Worm (Caenorhabditis elegans) whole organism, young adult: Measurements from ENCODE around the gene sel-9.

Experiments
- F39B2.1 ChIP-seq: fragments of 200-800 bp; sonication (Bioruptor generic); IDR thresholded peaks from 2 replicates; pipeline ENCODE4 v1.3.6; 2022; ENCODE audit warnings: missing genetic modification reagents, missing genetic modification characterization, missing compliant biosample characterization
- F57A8.1 ChIP-seq: fragments of 200-800 bp; sonication (Bioruptor generic); optimal IDR thresholded peaks from 2 replicates; lab custom pipeline; 2018; ENCODE audit warnings: mild to moderate bottlenecking, missing genetic modification characterization, moderate library complexity, missing compliant biosample characterization
- K11D2.4 ChIP-seq: fragments of 200-800 bp; sonication (Bioruptor generic); IDR thresholded peaks from 2 replicates; pipeline ENCODE4 v1.3.6; 2022; ENCODE audit warnings: missing genetic modification reagents, missing genetic modification characterization, missing compliant biosample characterization
- T07F8.4 ChIP-seq: sonication (generic microtip); optimal IDR thresholded peaks from 2 replicates; lab custom pipeline; 2016; ENCODE audit warnings: mild to moderate bottlenecking, missing genetic modification characterization, moderate library complexity, missing compliant biosample characterization
- Y79H2A.3 ChIP-seq: fragments of 200-800 bp; sonication (Bioruptor generic); conservative IDR thresholded peaks from 2 replicates; pipeline ENCODE4 v1.3.6; 2022; ENCODE audit warnings: missing genetic modification reagents, missing genetic modification characterization, missing compliant biosample characterization
- Y95B8A.8 ChIP-seq: fragments of 200-800 bp; sonication (Bioruptor generic); IDR thresholded peaks from 2 replicates; pipeline ENCODE4 v1.3.6; 2022; ENCODE audit warnings: missing genetic modification reagents, missing genetic modification characterization, missing compliant biosample characterization
- ZK185.1 ChIP-seq: sonication (generic microtip); optimal IDR thresholded peaks from 2 replicates; lab custom pipeline; 2016; ENCODE audit warnings: mild to moderate bottlenecking, missing genetic modification characterization, missing compliant biosample characterization; ENCODE audit not compliant: poor library complexity, severe bottlenecking
- aptf-2 ChIP-seq: fragments of 200-800 bp; sonication (Bioruptor generic); conservative IDR thresholded peaks from 2 replicates; pipeline ENCODE4 v1.3.6; 2022; ENCODE audit warnings: missing genetic modification reagents, missing genetic modification characterization, missing compliant biosample characterization
- ccch-3 ChIP-seq: fragments of 200-800 bp; sonication (Bioruptor generic); optimal IDR thresholded peaks from 2 replicates; lab custom pipeline; 2018; ENCODE audit warnings: mild to moderate bottlenecking, missing genetic modification characterization, missing compliant biosample characterization
- cebp-1 ChIP-seq, 2 experiments: fragments of 200-800 bp in 1 of 2; sonication (Bioruptor generic) in 1 of 2; sonication (generic microtip) in 1 of 2; IDR thresholded peaks in 1 of 2; optimal IDR thresholded peaks in 1 of 2; 2 replicates each; pipeline versions ENCODE4 v1.3.6 to Lab custom; 2017 to 2022; ENCODE audit warnings: missing compliant biosample characterization in 2 of 2, missing genetic modification characterization in 2 of 2, mild to moderate bottlenecking in 1 of 2, missing genetic modification reagents in 1 of 2, moderate library complexity in 1 of 2
- ceh-100 ChIP-seq: fragments of 200-800 bp; sonication (Bioruptor generic); IDR thresholded peaks from 2 replicates; pipeline ENCODE4 v1.3.6; 2022; ENCODE audit warnings: missing genetic modification reagents, missing genetic modification characterization, missing compliant biosample characterization
- ceh-91 ChIP-seq: fragments of 200-800 bp; sonication (Bioruptor generic); IDR thresholded peaks from 2 replicates; pipeline ENCODE4 v1.3.6; 2022; ENCODE audit warnings: missing genetic modification reagents, missing genetic modification characterization, missing compliant biosample characterization
- die-1 ChIP-seq: sonication (generic microtip); optimal IDR thresholded peaks from 2 replicates; lab custom pipeline; 2016; ENCODE audit warnings: missing genotype, mild to moderate bottlenecking, missing genetic modification characterization, missing compliant biosample characterization
- dpff-1 ChIP-seq: sonication (generic microtip); optimal IDR thresholded peaks from 2 replicates; lab custom pipeline; 2017; ENCODE audit warnings: mild to moderate bottlenecking, missing genetic modification characterization, missing compliant biosample characterization
- dpl-1 ChIP-seq: fragments of 150-350 bp; optimal IDR thresholded peaks from 2 replicates; lab custom pipeline; 2014; ENCODE audit warnings: missing biosample characterization, missing genetic modification reagents, missing genetic modification characterization
- egl-18 ChIP-seq: fragments of 200-800 bp; sonication (Bioruptor generic); IDR thresholded peaks from 2 replicates; pipeline ENCODE4 v1.3.6; 2022; ENCODE audit warnings: missing genetic modification reagents, missing genetic modification characterization, missing compliant biosample characterization
- egrh-3 ChIP-seq: fragments of 200-800 bp; sonication (Bioruptor generic); IDR thresholded peaks from 2 replicates; pipeline ENCODE4 v1.3.6; 2022; ENCODE audit warnings: missing genetic modification reagents, missing genetic modification characterization, missing compliant biosample characterization
- ekl-4 ChIP-seq: fragments of 200-800 bp; sonication (Bioruptor generic); IDR thresholded peaks from 2 replicates; pipeline ENCODE4 v1.3.6; 2022; ENCODE audit warnings: missing genetic modification reagents, missing genetic modification characterization, missing compliant biosample characterization
- gei-17 ChIP-seq: fragments of 200-800 bp; sonication (Bioruptor generic); optimal IDR thresholded peaks from 2 replicates; lab custom pipeline; 2018; ENCODE audit warnings: mild to moderate bottlenecking, missing genetic modification characterization, missing compliant biosample characterization
- hlh-12 ChIP-seq: sonication (generic microtip); optimal IDR thresholded peaks from 2 replicates; lab custom pipeline; 2016; ENCODE audit warnings: missing genetic modification characterization, missing compliant biosample characterization
- hmg-20 ChIP-seq: fragments of 200-800 bp; sonication (Bioruptor generic); IDR thresholded peaks from 2 replicates; pipeline ENCODE4 v1.3.6; 2022; ENCODE audit warnings: missing genetic modification reagents, missing genetic modification characterization, missing compliant biosample characterization
- hsf-1 ChIP-seq: fragments of 200-800 bp; sonication (Bioruptor generic); IDR thresholded peaks from 2 replicates; pipeline ENCODE4 v1.3.6; 2022; ENCODE audit warnings: missing genetic modification reagents, missing genetic modification characterization, missing compliant biosample characterization
- let-607 ChIP-seq, 2 experiments: fragments of 200-800 bp in 1 of 2; sonication (Bioruptor generic) in 1 of 2; sonication (generic microtip) in 1 of 2; optimal IDR thresholded peaks; 2 replicates each; lab custom pipeline; 2016 to 2018; ENCODE audit warnings: mild to moderate bottlenecking in 2 of 2, missing compliant biosample characterization in 2 of 2, missing genetic modification characterization in 2 of 2, moderate library complexity in 2 of 2, missing genotype in 1 of 2
- lin-35 ChIP-seq, 3 experiments: fragments of 150-350 bp in 2 of 3; sonication (generic microtip) in 1 of 3; optimal IDR thresholded peaks; 2 replicates each; lab custom pipeline; 2014 to 2018; ENCODE audit warnings: missing biosample characterization in 3 of 3, missing genetic modification characterization in 3 of 3, missing genetic modification reagents in 3 of 3
- lin-54 ChIP-seq: fragments of 200-800 bp; sonication (Bioruptor generic); optimal IDR thresholded peaks from 2 replicates; lab custom pipeline; 2018; ENCODE audit warnings: mild to moderate bottlenecking, missing genetic modification characterization, missing compliant biosample characterization
- lir-1 ChIP-seq: fragments of 200-800 bp; sonication (Bioruptor generic); conservative IDR thresholded peaks from 2 replicates; pipeline ENCODE4 v1.3.6; 2022; ENCODE audit warnings: missing genetic modification reagents, missing genetic modification characterization, missing compliant biosample characterization
- lsl-1 ChIP-seq: fragments of 200-800 bp; sonication (Bioruptor generic); optimal IDR thresholded peaks from 2 replicates; lab custom pipeline; 2018; ENCODE audit warnings: mild to moderate bottlenecking, missing genetic modification characterization, moderate library complexity, missing compliant biosample characterization
- madf-3 ChIP-seq: fragments of 200-800 bp; sonication (Bioruptor generic); IDR thresholded peaks from 2 replicates; pipeline ENCODE4 v1.3.6; 2022; ENCODE audit warnings: missing genetic modification reagents, missing genetic modification characterization, missing compliant biosample characterization
- madf-6 ChIP-seq: fragments of 200-800 bp; sonication (Bioruptor generic); IDR thresholded peaks from 2 replicates; pipeline ENCODE4 v1.3.6; 2022; ENCODE audit warnings: missing genetic modification reagents, missing genetic modification characterization, missing compliant biosample characterization
- madf-8 ChIP-seq: fragments of 200-800 bp; sonication (Bioruptor generic); conservative IDR thresholded peaks from 2 replicates; pipeline ENCODE4 v1.3.6; 2022; ENCODE audit warnings: missing genetic modification reagents, missing genetic modification characterization, missing compliant biosample characterization
- mel-28 ChIP-seq: sonication (generic microtip); optimal IDR thresholded peaks from 2 replicates; lab custom pipeline; 2016; ENCODE audit warnings: borderline replicate concordance, mild to moderate bottlenecking, missing genetic modification characterization, missing compliant biosample characterization
- mes-4 ChIP-seq: sonication (generic microtip); optimal IDR thresholded peaks from 2 replicates; lab custom pipeline; 2016; ENCODE audit warnings: missing genotype, missing genetic modification characterization, missing compliant biosample characterization
- mxl-1 ChIP-seq: sonication (generic microtip); optimal IDR thresholded peaks from 2 replicates; lab custom pipeline; 2016; ENCODE audit warnings: missing genetic modification characterization, missing compliant biosample characterization
- pbrm-1 ChIP-seq: fragments of 200-800 bp; sonication (Bioruptor generic); IDR thresholded peaks from 2 replicates; pipeline ENCODE4 v1.3.6; 2022; ENCODE audit warnings: missing genetic modification reagents, missing genetic modification characterization, missing compliant biosample characterization
- repo-1 ChIP-seq: sonication (generic microtip); optimal IDR thresholded peaks from 2 replicates; lab custom pipeline; 2017; ENCODE audit warnings: mild to moderate bottlenecking, missing genetic modification characterization, missing compliant biosample characterization
- snpc-1.3 ChIP-seq: sonication (generic microtip); optimal IDR thresholded peaks from 2 replicates; lab custom pipeline; 2017; ENCODE audit warnings: missing genetic modification characterization, mild to moderate bottlenecking, missing compliant biosample characterization, antibody characterized with exemption, moderate library complexity, missing genotype, missing genetic modification reagents; ENCODE audit not compliant: insufficient read depth
- snpc-3.4 ChIP-seq: sonication (generic microtip); optimal IDR thresholded peaks from 2 replicates; lab custom pipeline; 2017; ENCODE audit warnings: missing genetic modification characterization, mild to moderate bottlenecking, missing compliant biosample characterization, antibody characterized with exemption, moderate library complexity, missing genotype, missing genetic modification reagents
- snpc-4 ChIP-seq, 5 experiments: fragments of 150-350 bp in 1 of 5; sonication (generic microtip) in 4 of 5; optimal IDR thresholded peaks; 2 replicates each; lab custom pipeline; 2014 to 2018; ENCODE audit warnings: missing genetic modification characterization in 5 of 5, missing biosample characterization in 3 of 5, antibody characterized with exemption in 2 of 5, mild to moderate bottlenecking in 2 of 5, missing compliant biosample characterization in 2 of 5, missing genotype in 2 of 5, moderate library complexity in 2 of 5, missing genetic modification reagents in 1 of 5
- tbx-9 ChIP-seq: sonication (generic microtip); optimal IDR thresholded peaks from 2 replicates; lab custom pipeline; 2016; ENCODE audit warnings: borderline replicate concordance, missing genetic modification characterization, inconsistent platforms, missing compliant biosample characterization
- xnd-1 ChIP-seq: sonication (generic microtip); optimal IDR thresholded peaks from 2 replicates; lab custom pipeline; 2016; ENCODE audit warnings: missing genotype, missing genetic modification reagents, missing genetic modification characterization, missing compliant biosample characterization
- ztf-18 ChIP-seq: sonication (generic microtip); optimal IDR thresholded peaks from 2 replicates; lab custom pipeline; 2016; ENCODE audit warnings: missing genotype, mild to moderate bottlenecking, missing genetic modification characterization, missing compliant biosample characterization
- ztf-22 ChIP-seq: fragments of 200-800 bp; sonication (Bioruptor generic); optimal IDR thresholded peaks from 2 replicates; lab custom pipeline; 2018; ENCODE audit warnings: mild to moderate bottlenecking, missing genetic modification characterization, moderate library complexity, missing compliant biosample characterization
- ztf-26 ChIP-seq: sonication (generic microtip); optimal IDR thresholded peaks from 2 replicates; lab custom pipeline; 2017; ENCODE audit warnings: missing genetic modification characterization, missing compliant biosample characterization

The sel-9 gene

ce11 chrV:8304461-8305195 lies 2.2 kb upstream of the sel-9 start, which contains the start of gene W02D7.11:
TSS of gene W02D7.11 (minus strand) at chrV:8304511.
- TF ChIP-seq F57A8.1 (no peak), snpc-1.3 (tag; lab: Kevin White, UChicago) (no peak), ceh-91 (GFP tag; lab: Robert Waterston, UW) (no peak), ztf-26 (tag; lab: Kevin White, UChicago) (no peak), ztf-18 (tag; lab: Kevin White, UChicago) (no peak), Y79H2A.3 (GFP tag; lab: Robert Waterston, UW) (no peak), ztf-22 (GFP tag; lab: Kevin White, UChicago) (no peak), let-607 (tag; optimal IDR thresholded peaks at IDR 0.05; lab: Kevin White, UChicago) (no peak), dpff-1 (tag; lab: Kevin White, UChicago) (no peak), tbx-9 (no peak), ekl-4 (GFP tag; lab: Robert Waterston, UW) (no peak), ceh-100 (GFP tag; lab: Robert Waterston, UW) (no peak), dpl-1 (GFP tag; lab: Kevin White, UChicago) (no peak), madf-8 (GFP tag; lab: Robert Waterston, UW) (no peak), lin-54 (GFP tag; lab: Kevin White, UChicago) (no peak), madf-3 (GFP tag; lab: Robert Waterston, UW) (no peak)

DNA sequence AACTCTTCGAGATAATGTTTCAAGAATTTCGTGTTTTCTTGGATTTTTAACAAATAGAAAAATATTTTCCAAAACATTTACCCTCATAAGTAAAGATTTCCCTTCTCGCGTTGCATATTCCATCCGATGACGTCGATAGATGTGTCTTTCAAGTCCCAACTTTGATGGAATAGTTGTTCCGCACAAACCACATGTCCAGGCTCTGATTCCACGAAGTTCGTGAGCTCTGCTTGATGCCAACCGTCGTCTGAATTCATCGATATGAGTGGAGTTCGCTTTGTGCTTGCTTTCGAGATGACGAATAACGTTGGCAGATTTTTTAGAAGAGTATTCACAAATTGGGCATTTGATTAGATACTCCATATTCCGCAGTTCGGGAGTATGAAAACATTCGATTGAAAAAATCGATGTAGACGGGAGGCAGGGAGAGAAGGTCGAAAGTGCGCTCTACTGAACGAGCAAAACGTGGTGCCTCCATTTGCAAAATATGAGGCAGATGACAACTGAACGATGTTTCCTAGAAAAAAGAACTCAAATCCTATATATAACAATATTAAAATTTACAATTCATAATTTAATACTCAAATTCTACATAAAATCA lies 1.3 kb downstream of the sel-9 start, which contains the start of gene W02D7.6:
Gene W02D7.6, minus strand, starts transcription at position 573 of the 601 bp plus-strand sequence.
- TF ChIP-seq mel-28 (tag; lab: Kevin White, UChicago) (no peak), mes-4 (tag; lab: Kevin White, UChicago) (no peak), xnd-1 (tag; lab: Kevin White, UChicago) (no peak), cebp-1 (GFP tag; IDR thresholded peaks at IDR 0.05; lab: Robert Waterston, UW) (no peak), cebp-1 (tag; optimal IDR thresholded peaks at IDR 0.05; lab: Kevin White, UChicago) (no peak), madf-3 (GFP tag; lab: Robert Waterston, UW) (peak; percentile 67; the same call in 1 of the 2 replicates), lin-35 (GFP tag; optimal IDR thresholded peaks at IDR 0.05; lab: Kevin White, UChicago) (no peak), K11D2.4 (GFP tag; lab: Robert Waterston, UW) (no peak), repo-1 (tag; lab: Kevin White, UChicago) (no peak), hlh-12 (tag; lab: Kevin White, UChicago) (no peak), F39B2.1 (GFP tag; lab: Robert Waterston, UW) (no peak), aptf-2 (no peak), die-1 (tag; lab: Kevin White, UChicago) (no peak), hsf-1 (GFP tag; lab: Robert Waterston, UW) (peak; percentile 57; the same call in 1 of the 2 replicates), lsl-1 (GFP tag; lab: Kevin White, UChicago) (peak; percentile 27), egrh-3 (GFP tag; lab: Robert Waterston, UW) (no peak), ccch-3 (GFP tag; lab: Kevin White, UChicago) (no peak), snpc-3.4 (tag; lab: Kevin White, UChicago) (no peak), ztf-18 (tag; lab: Kevin White, UChicago) (no peak), hmg-20 (GFP tag; lab: Robert Waterston, UW) (no peak), lir-1 (no peak), dpff-1 (tag; lab: Kevin White, UChicago) (no peak), ZK185.1 (peak; percentile 1), gei-17 (no peak), pbrm-1 (GFP tag; lab: Robert Waterston, UW) (peak; percentile 53; the same call in 1 of the 2 replicates), T07F8.4 (tag; lab: Kevin White, UChicago) (no peak), ceh-100 (GFP tag; lab: Robert Waterston, UW) (no peak), madf-6 (GFP tag; lab: Robert Waterston, UW) (peak; percentile 51), mxl-1 (tag; lab: Kevin White, UChicago) (peak; percentile 24), Y95B8A.8 (GFP tag; lab: Robert Waterston, UW) (0 out of 2 replicates have a peak, but pooled peaks have one; percentile 12), snpc-4 (GFP tag; optimal IDR thresholded peaks at IDR 0.05; lab: Kevin White, UChicago) (no peak), snpc-4 (tag; optimal IDR thresholded peaks at IDR 0.05; lab: Kevin White, UChicago) (peak in 1 of 4 experiments; percentile 54), egl-18 (GFP tag; lab: Robert Waterston, UW) (no peak)
